Worm (Caenorhabditis elegans): ENCODE data around the gene K07F5.16.

DNA sequence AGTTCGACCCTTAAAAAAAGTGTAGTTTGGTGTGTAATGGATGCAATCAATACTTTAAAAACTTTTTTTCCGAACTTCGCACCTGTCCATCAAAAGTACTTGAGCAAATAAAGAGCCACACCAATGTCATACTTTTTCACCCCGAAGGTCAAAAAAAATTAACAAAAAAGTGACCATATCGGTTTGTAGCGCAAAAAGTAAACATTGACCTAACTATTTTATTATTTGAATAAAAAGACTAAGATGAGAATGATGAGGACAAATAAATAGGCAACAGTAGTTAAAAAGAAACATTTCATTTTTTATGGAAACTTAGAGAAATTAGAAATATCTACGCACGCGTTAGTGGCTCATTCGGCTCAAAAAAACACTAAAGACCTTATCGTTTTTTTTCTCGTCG lies 5.4 kb downstream of the K07F5.16 start:
- TF ChIP-seq med-1 (GFP tag; optimal IDR thresholded peaks at IDR 0.05; ENCODE audit: insufficient read depth) (no peak), klf-2 (GFP tag; conservative IDR thresholded peaks at IDR 0.05) (no peak), ztf-23 (GFP tag; IDR thresholded peaks at IDR 0.05) (no peak)

Data from whole organism, midembryonic.